Worm (Caenorhabditis elegans) whole organism, L2 larva: ENCODE measurements around the gene Y54G2A.52.

Source experiments
- Y55F3AM.14 ChIP-seq: fragments of 200-800 bp; sonication (Bioruptor generic); optimal IDR thresholded peaks from 2 replicates; lab custom pipeline; 2018; ENCODE audit warnings: mild to moderate bottlenecking, missing genetic modification characterization, missing compliant biosample characterization
- ceh-16 ChIP-seq: fragments of 150-350 bp; optimal IDR thresholded peaks from 2 replicates; lab custom pipeline; 2014; ENCODE audit warnings: missing biosample characterization, missing genetic modification characterization
- crh-2 ChIP-seq: sonication (generic microtip); optimal IDR thresholded peaks from 2 replicates; lab custom pipeline; 2017; ENCODE audit warnings: missing biosample characterization, missing genetic modification characterization
- elt-1 ChIP-seq: fragments of 150-350 bp; optimal IDR thresholded peaks from 2 replicates; lab custom pipeline; 2014; ENCODE audit warnings: missing biosample characterization, missing genetic modification characterization
- lin-13 ChIP-seq: fragments of 150-350 bp; optimal IDR thresholded peaks from 2 replicates; lab custom pipeline; 2014; ENCODE audit warnings: missing biosample characterization, missing genetic modification reagents, missing genetic modification characterization
- lin-39 ChIP-seq: fragments of 150-350 bp; optimal IDR thresholded peaks from 2 replicates; lab custom pipeline; 2014; ENCODE audit warnings: missing biosample characterization, missing genetic modification reagents, missing genetic modification characterization
- mdl-1 ChIP-seq, 2 experiments: fragments of 150-350 bp in 1 of 2; sonication (generic microtip) in 1 of 2; optimal IDR thresholded peaks; 2 replicates each; lab custom pipeline; 2017; ENCODE audit warnings: missing biosample characterization in 2 of 2, missing genetic modification characterization in 2 of 2
- nhr-11 ChIP-seq: fragments of 150-350 bp; optimal IDR thresholded peaks from 2 replicates; lab custom pipeline; 2014; ENCODE audit warnings: missing biosample characterization, missing genetic modification characterization
- nhr-12 ChIP-seq: fragments of 150-350 bp; optimal IDR thresholded peaks from 2 replicates; lab custom pipeline; 2014; ENCODE audit warnings: missing biosample characterization, missing genetic modification characterization
- nhr-77 ChIP-seq: fragments of 150-350 bp; optimal IDR thresholded peaks from 2 replicates; lab custom pipeline; 2014; ENCODE audit warnings: missing biosample characterization, missing genetic modification characterization
- snpc-4 ChIP-seq: fragments of 150-350 bp; optimal IDR thresholded peaks from 2 replicates; lab custom pipeline; 2014; ENCODE audit warnings: missing biosample characterization, missing genetic modification characterization
- unc-62 ChIP-seq: fragments of 150-350 bp; optimal IDR thresholded peaks from 2 replicates; lab custom pipeline; 2014; ENCODE audit warnings: missing biosample characterization, missing genetic modification reagents, missing genetic modification characterization
- ztf-11 ChIP-seq: sonication (generic microtip); optimal IDR thresholded peaks from 2 replicates; lab custom pipeline; 2017; ENCODE audit warnings: missing biosample characterization, missing genetic modification characterization
- ztf-4 ChIP-seq: fragments of 150-350 bp; optimal IDR thresholded peaks from 2 replicates; lab custom pipeline; 2014; ENCODE audit warnings: missing biosample characterization, missing genetic modification characterization

ce11 chrIV:2809208-2809607, 10.7 kb upstream of the Y54G2A.52 start, which contains the start of gene Y54G2A.76:
- TF ChIP-seq mdl-1 (tag; optimal IDR thresholded peaks at IDR 0.05; lab: Kevin White, UChicago), result no peak
- no peak for TF ChIP-seq nhr-11
- no peak for TF ChIP-seq crh-2 (tag; lab: Kevin White, UChicago)
- no peak for TF ChIP-seq nhr-77
- no peak for TF ChIP-seq ztf-11
- no peak for TF ChIP-seq nhr-12 (tag; lab: Kevin White, UChicago)
- no peak for TF ChIP-seq lin-13 (GFP tag; lab: Kevin White, UChicago)
- no peak for TF ChIP-seq unc-62 (GFP tag; lab: Kevin White, UChicago)
- TF ChIP-seq ceh-16, result no peak
- no peak for TF ChIP-seq snpc-4
- no peak for TF ChIP-seq lin-39
- no peak for TF ChIP-seq ztf-4
- no peak for TF ChIP-seq elt-1 (tag; lab: Kevin White, UChicago)
- no peak for TF ChIP-seq Y55F3AM.14 (GFP tag; lab: Kevin White, UChicago)
